Worm (Caenorhabditis elegans) whole organism, L3 larva: ENCODE results near the gene sea-1.

Source experiments
- R02D3.7 ChIP-seq: fragments of 150-350 bp; optimal IDR thresholded peaks from 2 replicates; lab custom pipeline; 2014; ENCODE audit warnings: missing biosample characterization, missing genetic modification characterization
- ZK546.5 ChIP-seq: sonication (generic microtip); optimal IDR thresholded peaks from 2 replicates; lab custom pipeline; 2017; ENCODE audit warnings: missing biosample characterization, missing genetic modification characterization
- aly-2 ChIP-seq: fragments of 150-350 bp; optimal IDR thresholded peaks from 2 replicates; lab custom pipeline; 2014; ENCODE audit warnings: missing biosample characterization, missing genetic modification characterization
- ama-1 ChIP-seq: fragments of 150-350 bp; optimal IDR thresholded peaks from 2 replicates; lab custom pipeline; 2018
- ceh-16 ChIP-seq: sonication (generic microtip); optimal IDR thresholded peaks from 2 replicates; lab custom pipeline; 2017; ENCODE audit warnings: missing biosample characterization, missing genetic modification characterization
- ceh-28 ChIP-seq: fragments of 150-350 bp; optimal IDR thresholded peaks from 2 replicates; lab custom pipeline; 2014; ENCODE audit warnings: missing biosample characterization, missing genetic modification reagents, missing genetic modification characterization
- egl-5 ChIP-seq: fragments of 150-350 bp; optimal IDR thresholded peaks from 2 replicates; lab custom pipeline; 2017; ENCODE audit warnings: missing biosample characterization, missing genetic modification reagents, missing genetic modification characterization, inconsistent platforms
- elt-1 ChIP-seq: fragments of 150-350 bp; optimal IDR thresholded peaks from 2 replicates; lab custom pipeline; 2014; ENCODE audit warnings: missing biosample characterization, missing genetic modification characterization
- elt-2 ChIP-seq: sonication (generic microtip); optimal IDR thresholded peaks from 2 replicates; lab custom pipeline; 2016; ENCODE audit warnings: missing genetic modification reagents, mild to moderate bottlenecking, missing genetic modification characterization, missing compliant biosample characterization
- elt-3 ChIP-seq, 3 experiments: fragments of 150-350 bp in 1 of 3; sonication (generic microtip) in 2 of 3; optimal IDR thresholded peaks; 2 replicates in 2 of 3; 4 replicates in 1 of 3; lab custom pipeline; 2014 to 2017; ENCODE audit warnings: missing biosample characterization in 3 of 3, missing genetic modification characterization in 3 of 3
- eor-1 ChIP-seq, 2 experiments: fragments of 150-350 bp; optimal IDR thresholded peaks; 2 replicates each; lab custom pipeline; 2014 to 2018; ENCODE audit warnings: missing biosample characterization in 2 of 2, missing genetic modification characterization in 2 of 2
- fkh-10 ChIP-seq: sonication (generic microtip); optimal IDR thresholded peaks from 2 replicates; lab custom pipeline; 2017; ENCODE audit warnings: missing biosample characterization, missing genetic modification reagents, missing genetic modification characterization
- fkh-2 ChIP-seq: fragments of 150-350 bp; optimal IDR thresholded peaks from 2 replicates; lab custom pipeline; 2014; ENCODE audit warnings: missing biosample characterization, missing genetic modification reagents, missing genetic modification characterization
- hmg-11 ChIP-seq: sonication (generic microtip); optimal IDR thresholded peaks from 2 replicates; lab custom pipeline; 2016; ENCODE audit warnings: missing genetic modification characterization, missing compliant biosample characterization
- lin-15B ChIP-seq: fragments of 150-350 bp; optimal IDR thresholded peaks from 2 replicates; lab custom pipeline; 2014; ENCODE audit warnings: missing biosample characterization, missing genetic modification characterization
- lin-39 ChIP-seq: fragments of 150-350 bp; optimal IDR thresholded peaks from 2 replicates; lab custom pipeline; 2018; ENCODE audit warnings: missing biosample characterization, missing genetic modification reagents, missing genetic modification characterization
- nfya-1 ChIP-seq: sonication (generic microtip); optimal IDR thresholded peaks from 2 replicates; lab custom pipeline; 2017; ENCODE audit warnings: missing genetic modification characterization, mild to moderate bottlenecking, missing compliant biosample characterization, antibody characterized with exemption, moderate library complexity; ENCODE audit not compliant: insufficient read depth
- nhr-11 ChIP-seq: fragments of 150-350 bp; optimal IDR thresholded peaks from 2 replicates; lab custom pipeline; 2014; ENCODE audit warnings: missing biosample characterization, missing genetic modification characterization
- nhr-12 ChIP-seq: fragments of 150-350 bp; optimal IDR thresholded peaks from 2 replicates; lab custom pipeline; 2014; ENCODE audit warnings: missing biosample characterization, missing genetic modification characterization
- nhr-23 ChIP-seq: fragments of 150-350 bp; optimal IDR thresholded peaks from 2 replicates; lab custom pipeline; 2014; ENCODE audit warnings: missing biosample characterization, missing genetic modification reagents, missing genetic modification characterization
- nhr-237 ChIP-seq: fragments of 150-350 bp; optimal IDR thresholded peaks from 2 replicates; lab custom pipeline; 2014; ENCODE audit warnings: missing biosample characterization, missing genetic modification characterization
- nhr-25 ChIP-seq: sonication (generic microtip); optimal IDR thresholded peaks from 2 replicates; lab custom pipeline; 2017; ENCODE audit warnings: missing biosample characterization, missing genetic modification characterization
- nhr-67 ChIP-seq: fragments of 150-350 bp; optimal IDR thresholded peaks from 2 replicates; lab custom pipeline; 2014; ENCODE audit warnings: missing biosample characterization, missing genetic modification characterization
- pha-4 ChIP-seq: fragments of 150-350 bp; optimal IDR thresholded peaks from 2 replicates; lab custom pipeline; 2014; ENCODE audit warnings: missing biosample characterization, missing genetic modification reagents, missing genetic modification characterization
- sea-2 ChIP-seq: fragments of 150-350 bp; sonication (generic microtip); optimal IDR thresholded peaks from 4 replicates; lab custom pipeline; 2014; ENCODE audit warnings: missing biosample characterization, missing genetic modification reagents, missing genetic modification characterization
- snpc-4 ChIP-seq: fragments of 150-350 bp; optimal IDR thresholded peaks from 2 replicates; lab custom pipeline; 2014; ENCODE audit warnings: missing biosample characterization, missing genetic modification characterization
- tbx-2 ChIP-seq: sonication (generic microtip); optimal IDR thresholded peaks from 2 replicates; lab custom pipeline; 2016; ENCODE audit warnings: mild to moderate bottlenecking, missing genetic modification characterization, missing compliant biosample characterization
- unc-39 ChIP-seq: sonication (generic microtip); optimal IDR thresholded peaks from 4 replicates; lab custom pipeline; 2017; ENCODE audit warnings: missing biosample characterization, missing genetic modification characterization
- unc-62 ChIP-seq: fragments of 150-350 bp; sonication (generic microtip); optimal IDR thresholded peaks from 4 replicates; lab custom pipeline; 2014; ENCODE audit warnings: missing biosample characterization, missing genetic modification reagents, missing genetic modification characterization
- zag-1 ChIP-seq: fragments of 150-350 bp; optimal IDR thresholded peaks from 2 replicates; lab custom pipeline; 2014; ENCODE audit warnings: missing biosample characterization, missing genetic modification characterization
- ztf-4 ChIP-seq: fragments of 150-350 bp; optimal IDR thresholded peaks from 2 replicates; lab custom pipeline; 2014; ENCODE audit warnings: missing biosample characterization, missing genetic modification characterization

Gene sea-1

ce11 chrII:3709255-3709654 is 35.9 kb upstream of the sea-1 start, which contains the start of gene srx-110:
TSS of gene srx-110 (plus strand) at chrII:3709555.
- TF ChIP-seq ceh-28 (tag; lab: Kevin White, UChicago), result no peak
- TF ChIP-seq zag-1 (tag; lab: Kevin White, UChicago), result no peak
- no peak for TF ChIP-seq hmg-11 (tag; lab: Kevin White, UChicago)
- no peak for TF ChIP-seq ztf-4 (tag; lab: Kevin White, UChicago)
- TF ChIP-seq ZK546.5 (tag; lab: Kevin White, UChicago), result no peak
- no peak for TF ChIP-seq nhr-67 (tag; lab: Kevin White, UChicago)

DNA sequence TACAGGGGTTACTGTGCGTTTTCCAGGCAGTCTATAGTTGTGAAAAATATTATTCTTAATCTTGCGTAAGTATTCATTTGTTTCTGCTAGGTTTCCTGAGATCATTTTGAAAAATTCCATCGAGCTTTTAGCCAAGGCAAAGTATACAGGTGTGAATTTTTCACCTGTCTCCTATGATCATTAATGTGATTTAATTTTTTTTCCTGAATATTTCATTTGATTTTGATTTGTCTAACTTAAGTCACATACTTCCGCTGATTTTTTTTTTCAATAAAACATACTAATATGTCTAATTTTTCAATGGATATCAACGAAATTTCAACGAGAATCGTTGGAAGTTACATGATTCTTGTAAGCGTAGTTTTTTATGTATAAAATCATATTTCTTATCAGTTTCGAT is 31.9 kb upstream of the sea-1 start, which contains the start of gene srx-108:
Gene srx-108, plus strand, starts transcription at position 301 of the 400 bp plus-strand sequence.
- TF ChIP-seq nfya-1 (tag; lab: Kevin White, UChicago) (no peak), nhr-12 (no peak), ztf-4 (tag; lab: Kevin White, UChicago) (no peak), egl-5 (tag; lab: Kevin White, UChicago) (no peak), fkh-10 (GFP tag; lab: Kevin White, UChicago) (no peak), ama-1 (lab: Kevin White, UChicago) (no peak), eor-1 (tag; optimal IDR thresholded peaks at IDR 0.05; lab: Kevin White, UChicago) (no peak), zag-1 (tag; lab: Kevin White, UChicago) (no peak), R02D3.7 (no peak), nhr-23 (tag; lab: Kevin White, UChicago) (no peak), lin-39 (tag; lab: Kevin White, UChicago) (no peak), elt-1 (tag; lab: Kevin White, UChicago) (no peak), nhr-237 (tag; lab: Kevin White, UChicago) (no peak), nhr-25 (tag; lab: Kevin White, UChicago) (no peak), nhr-11 (tag; lab: Kevin White, UChicago) (no peak)

DNA sequence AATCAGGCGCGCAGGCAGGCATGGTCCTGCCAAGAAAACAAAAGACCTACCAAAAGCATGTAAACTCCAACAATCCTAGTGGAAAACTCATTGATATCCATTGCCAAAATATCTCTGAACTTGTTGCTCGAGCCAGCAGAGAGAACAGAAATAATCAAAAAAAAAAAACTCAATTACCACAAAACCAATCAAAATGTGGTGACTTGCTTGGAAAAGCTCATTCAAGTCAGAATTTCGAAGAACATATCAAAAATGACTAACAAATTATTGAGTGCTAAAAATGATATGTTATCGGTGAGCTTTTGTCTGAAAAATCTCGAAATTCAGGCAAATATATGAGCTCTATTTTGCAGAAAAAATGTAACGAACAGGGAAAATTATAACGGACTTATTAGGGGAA is 27.9 kb upstream of the sea-1 start, which contains the start of gene srx-105:
Gene srx-105, minus strand, starts transcription at position 101 of the 400 bp plus-strand sequence.
- no peak for TF ChIP-seq nfya-1 (tag; lab: Kevin White, UChicago)
- TF ChIP-seq snpc-4 (tag; lab: Kevin White, UChicago), result no peak

- TF ChIP-seq egl-5 (tag; lab: Kevin White, UChicago), result no peak
- TF ChIP-seq zag-1 (tag; lab: Kevin White, UChicago), result no peak
- TF ChIP-seq ZK546.5 (tag; lab: Kevin White, UChicago), result no peak
- TF ChIP-seq unc-39, result no peak
- no peak for TF ChIP-seq tbx-2 (tag; lab: Kevin White, UChicago)
- TF ChIP-seq ama-1 (lab: Kevin White, UChicago), result no peak
- TF ChIP-seq aly-2 (tag; lab: Kevin White, UChicago), result no peak
Observed at ce11 chrII:3699591-3699990, 26.2 kb upstream of the sea-1 start, which contains the start of gene srx-104. TSS of gene srx-104 (minus strand) at chrII:3699691.

ce11 chrII:3694664-3695063 is 21.3 kb upstream of the sea-1 start, which contains the start of gene srx-102:
TSS of gene srx-102 (minus strand) at chrII:3694764.
- TF ChIP-seq snpc-4 (tag; lab: Kevin White, UChicago) (no peak), sea-2 (no peak), nhr-237 (tag; lab: Kevin White, UChicago) (no peak), elt-3 (tag; optimal IDR thresholded peaks at IDR 0.05; lab: Kevin White, UChicago) (no peak), nhr-12 (no peak), nhr-23 (tag; lab: Kevin White, UChicago) (no peak), elt-1 (tag; lab: Kevin White, UChicago) (no peak), unc-62 (GFP tag; lab: Kevin White, UChicago) (no peak), fkh-2 (tag; lab: Kevin White, UChicago) (no peak), elt-2 (tag; lab: Kevin White, UChicago) (no peak), unc-39 (no peak), nfya-1 (tag; lab: Kevin White, UChicago) (no peak), lin-15B (tag; lab: Kevin White, UChicago) (no peak), pha-4 (tag; lab: Kevin White, UChicago) (no peak), zag-1 (tag; lab: Kevin White, UChicago) (no peak), ceh-16 (tag; lab: Kevin White, UChicago) (no peak), ZK546.5 (tag; lab: Kevin White, UChicago) (no peak), ama-1 (lab: Kevin White, UChicago) (no peak)
- TF ChIP-seq, all 47 proteins: peak for 0
